Fruit fly (Drosophila melanogaster): ENCODE results near the gene zen.

The zen gene

DNA sequence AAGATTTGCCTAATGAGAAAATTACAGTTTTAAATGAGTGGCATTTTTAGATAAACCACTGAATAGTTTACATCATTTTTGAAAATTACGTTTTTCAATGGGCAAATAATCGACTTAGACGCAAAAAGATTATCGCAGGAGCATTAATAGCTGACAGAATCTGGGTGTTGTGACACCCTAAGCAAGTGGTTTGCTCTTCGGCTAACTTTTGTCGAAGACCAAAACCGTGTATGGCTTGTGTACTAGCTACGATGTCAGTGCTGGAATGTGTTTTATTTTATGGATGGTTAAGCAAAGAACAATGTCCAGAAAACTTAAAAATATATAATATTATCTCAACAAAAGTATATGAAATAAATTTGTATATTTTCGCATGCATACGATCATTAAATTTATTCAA is 45.1 kb downstream of the zen start:
- no peak for TF ChIP-seq Sin3A (optimal IDR thresholded peaks at IDR 0.05)
- no peak for TF ChIP-seq Myc (optimal IDR thresholded peaks at IDR 0.05)
- no peak for TF ChIP-seq ttk (optimal IDR thresholded peaks at IDR 0.05)
- TF ChIP-seq h (optimal IDR thresholded peaks at IDR 0.05) = no peak
- no peak for TF ChIP-seq psq (optimal IDR thresholded peaks at IDR 0.05)
- no peak for TF ChIP-seq insv (optimal IDR thresholded peaks at IDR 0.05)

DNA sequence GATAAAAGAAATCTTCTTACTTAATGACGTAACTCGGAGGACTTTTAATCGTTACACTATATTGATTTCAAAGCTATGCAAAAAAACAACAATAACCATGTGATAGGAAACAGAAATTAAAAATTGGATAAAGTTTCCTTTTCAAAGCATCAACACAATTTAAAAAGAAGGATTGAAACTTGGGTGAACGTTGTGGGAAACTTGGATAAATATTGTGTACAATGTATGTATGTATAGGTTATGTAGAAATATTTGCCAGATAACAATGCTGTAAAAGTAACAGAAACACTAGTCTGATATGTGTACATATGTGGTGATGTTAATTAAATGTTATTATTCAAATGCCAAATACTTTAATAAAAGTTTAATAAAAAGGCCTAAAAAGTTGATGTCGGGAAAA is 47.7 kb downstream of the zen start:
- TF ChIP-seq psq (optimal IDR thresholded peaks at IDR 0.05) (no peak), Myc (optimal IDR thresholded peaks at IDR 0.05) (no peak), h (optimal IDR thresholded peaks at IDR 0.05) (no peak), Sin3A (optimal IDR thresholded peaks at IDR 0.05) (no peak), insv (optimal IDR thresholded peaks at IDR 0.05) (no peak), ttk (optimal IDR thresholded peaks at IDR 0.05) (no peak)

DNA sequence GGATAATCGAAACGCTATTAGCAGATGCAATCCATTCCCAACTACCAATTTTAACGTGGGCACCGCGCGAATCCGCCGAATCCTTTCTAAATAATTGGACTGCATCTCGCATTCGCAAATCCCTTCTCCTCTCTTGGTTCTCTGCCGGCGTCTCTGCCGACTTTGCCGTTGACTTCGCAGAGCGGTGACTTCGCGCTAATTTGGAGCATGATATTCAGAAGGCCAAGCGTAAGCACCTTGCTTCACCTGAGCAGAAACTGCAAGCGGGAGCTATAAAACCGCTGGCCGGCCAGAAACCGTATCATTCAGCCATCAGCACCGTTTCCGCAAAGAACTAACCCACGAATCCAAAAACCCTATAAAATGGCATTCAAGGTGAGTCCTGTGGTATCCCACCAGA is 50.2 kb downstream of the zen start, which contains the start of gene Ccp84Aa:
Ccp84Aa (plus strand) TSS at position 301 of the 400 bp plus-strand sequence.
- no peak for TF ChIP-seq insv (optimal IDR thresholded peaks at IDR 0.05)
- TF ChIP-seq psq (optimal IDR thresholded peaks at IDR 0.05) = no peak
- TF ChIP-seq Sin3A (optimal IDR thresholded peaks at IDR 0.05) = no peak
- TF ChIP-seq ttk (optimal IDR thresholded peaks at IDR 0.05) = no peak
- no peak for TF ChIP-seq h (optimal IDR thresholded peaks at IDR 0.05)
- no peak for TF ChIP-seq Myc (optimal IDR thresholded peaks at IDR 0.05)
